Fruit fly (Drosophila melanogaster) whole organism, embryonic: ENCODE data around the gene RpL37A.

Experiments used
- B-H2 ChIP-seq: fragments of 200-800 bp; sonication (Bioruptor generic); optimal IDR thresholded peaks from 2 replicates; lab custom pipeline; 2018; ENCODE audit warnings: missing biosample characterization, mild to moderate bottlenecking, missing genetic modification characterization
- CG12071 ChIP-seq: fragments of 200-800 bp; sonication (Bioruptor generic); optimal IDR thresholded peaks from 3 replicates; lab custom pipeline; 2018; ENCODE audit warnings: missing biosample characterization, mild to moderate bottlenecking, missing genetic modification characterization
- CG12219 ChIP-seq: fragments of 200-800 bp; sonication (Bioruptor generic); optimal IDR thresholded peaks from 3 replicates; lab custom pipeline; 2018; ENCODE audit warnings: missing biosample characterization, mild to moderate bottlenecking, missing genetic modification characterization
- CG12769 ChIP-seq: fragments of 200-800 bp; sonication (Bioruptor generic); optimal IDR thresholded peaks from 2 replicates; lab custom pipeline; 2019; ENCODE audit warnings: missing biosample characterization, mild to moderate bottlenecking, missing genetic modification characterization, moderate library complexity
- CG13624 ChIP-seq: fragments of 200-800 bp; sonication (Bioruptor generic); optimal IDR thresholded peaks from 2 replicates; lab custom pipeline; 2016; ENCODE audit warnings: missing biosample characterization, missing genetic modification characterization
- CG15269 ChIP-seq: fragments of 200-800 bp; sonication (Bioruptor generic); optimal IDR thresholded peaks from 2 replicates; lab custom pipeline; 2018; ENCODE audit warnings: missing biosample characterization, mild to moderate bottlenecking, missing genetic modification characterization, moderate library complexity
- CG17359 ChIP-seq: fragments of 200-800 bp; sonication (Bioruptor generic); optimal IDR thresholded peaks from 3 replicates; lab custom pipeline; 2018; ENCODE audit warnings: missing biosample characterization, mild to moderate bottlenecking, missing genetic modification characterization, moderate library complexity
- CG2116 ChIP-seq: fragments of 200-800 bp; sonication (Bioruptor generic); optimal IDR thresholded peaks from 3 replicates; lab custom pipeline; 2018; ENCODE audit warnings: missing biosample characterization, mild to moderate bottlenecking, missing genetic modification characterization
- CG2889 ChIP-seq: fragments of 200-800 bp; sonication (Bioruptor generic); IDR thresholded peaks from 3 replicates; pipeline ENCODE4 v1.3.6; 2022; ENCODE audit warnings: missing biosample characterization, missing genetic modification characterization
- CG30403 ChIP-seq: fragments of 200-800 bp; sonication (Bioruptor generic); optimal IDR thresholded peaks from 3 replicates; lab custom pipeline; 2016; ENCODE audit warnings: missing biosample characterization, missing genetic modification characterization
- CG30431 ChIP-seq: fragments of 200-800 bp; sonication (Bioruptor generic); optimal IDR thresholded peaks from 2 replicates; lab custom pipeline; 2017; ENCODE audit warnings: missing biosample characterization, missing genetic modification characterization
- CG3407 ChIP-seq: fragments of 200-800 bp; sonication (Bioruptor generic); optimal IDR thresholded peaks from 2 replicates; lab custom pipeline; 2018; ENCODE audit warnings: missing biosample characterization, mild to moderate bottlenecking, missing genetic modification characterization
- CG3726 ChIP-seq: fragments of 200-800 bp; sonication (Bioruptor generic); IDR thresholded peaks from 3 replicates; pipeline ENCODE4, ENCODE4 v1.3.6; 2022; ENCODE audit warnings: missing biosample characterization, missing genetic modification characterization
- CG4730 ChIP-seq: fragments of 200-800 bp; sonication (Bioruptor generic); IDR thresholded peaks from 2 replicates; pipeline ENCODE4 v1.3.6; 2022; ENCODE audit warnings: missing biosample characterization, missing genetic modification characterization
- CG6254 ChIP-seq: fragments of 200-800 bp; sonication (Bioruptor generic); optimal IDR thresholded peaks from 3 replicates; lab custom pipeline; 2017; ENCODE audit warnings: mild to moderate bottlenecking, missing biosample characterization, missing genetic modification reagents, missing genetic modification characterization
- CoRest ChIP-seq: fragments of 200-800 bp; sonication (Bioruptor generic); optimal IDR thresholded peaks from 3 replicates; lab custom pipeline; 2018; ENCODE audit warnings: missing biosample characterization, mild to moderate bottlenecking, missing genetic modification characterization, moderate library complexity
- D19A ChIP-seq: fragments of 200-800 bp; optimal IDR thresholded peaks from 3 replicates; lab custom pipeline; 2019; ENCODE audit warnings: missing biosample characterization, mild to moderate bottlenecking, missing genetic modification characterization, moderate library complexity
- E2f1 ChIP-seq: fragments of 200-800 bp; sonication (Bioruptor generic); IDR thresholded peaks from 2 replicates; pipeline ENCODE4 v1.3.6; 2022; ENCODE audit warnings: missing biosample characterization, missing genetic modification characterization
- Elba2 ChIP-seq: fragments of 200-800 bp; sonication (Bioruptor generic); optimal IDR thresholded peaks from 3 replicates; lab custom pipeline; 2016; ENCODE audit warnings: missing biosample characterization, missing genetic modification characterization
- GATAe ChIP-seq: fragments of 200-800 bp; sonication (Bioruptor generic); conservative IDR thresholded peaks from 2 replicates; pipeline ENCODE4 v1.3.6; 2022; ENCODE audit warnings: missing biosample characterization, missing genetic modification characterization
- HLH4C ChIP-seq: fragments of 200-800 bp; sonication (Bioruptor generic); IDR thresholded peaks from 3 replicates; pipeline ENCODE4 v1.3.6; 2022; ENCODE audit warnings: missing biosample characterization, missing genetic modification characterization; ENCODE audit not compliant: partially characterized antibody
- Hr3 ChIP-seq: fragments of 200-800 bp; sonication (Bioruptor generic); optimal IDR thresholded peaks from 3 replicates; lab custom pipeline; 2016; ENCODE audit warnings: missing biosample characterization, missing genetic modification characterization
- Jarid2 ChIP-seq: fragments of 200-800 bp; sonication (Bioruptor generic); optimal IDR thresholded peaks from 3 replicates; lab custom pipeline; 2017; ENCODE audit warnings: mild to moderate bottlenecking, missing biosample characterization, missing genetic modification reagents, missing genetic modification characterization
- MESR4 ChIP-seq: fragments of 200-800 bp; sonication (Bioruptor generic); optimal IDR thresholded peaks from 2 replicates; lab custom pipeline; 2018; ENCODE audit warnings: missing biosample characterization, mild to moderate bottlenecking, missing genetic modification characterization, moderate library complexity
- Mad ChIP-seq: fragments of 200-800 bp; sonication (Bioruptor generic); optimal IDR thresholded peaks from 2 replicates; lab custom pipeline; 2016; ENCODE audit warnings: missing biosample characterization, missing genetic modification characterization
- Meics ChIP-seq: fragments of 200-800 bp; sonication (Bioruptor generic); optimal IDR thresholded peaks from 2 replicates; lab custom pipeline; 2017; ENCODE audit warnings: missing biosample characterization, mild to moderate bottlenecking, missing genetic modification characterization
- Ptx1 ChIP-seq: fragments of 200-800 bp; sonication (Bioruptor generic); IDR thresholded peaks from 2 replicates; pipeline ENCODE4 v1.3.6; 2022; ENCODE audit warnings: missing biosample characterization, missing genetic modification characterization
- Spps ChIP-seq: fragments of 200-800 bp; sonication (Bioruptor generic); optimal IDR thresholded peaks from 2 replicates; lab custom pipeline; 2018; ENCODE audit warnings: missing biosample characterization, mild to moderate bottlenecking, missing genetic modification characterization
- TFAM ChIP-seq: fragments of 200-800 bp; sonication (Bioruptor generic); optimal IDR thresholded peaks from 2 replicates; lab custom pipeline; 2017; ENCODE audit warnings: missing biosample characterization, missing genetic modification characterization, inconsistent platforms
- Tbp ChIP-seq: fragments of >200 bp; optimal IDR thresholded peaks from 2 replicates; lab custom pipeline; 2018; ENCODE audit warnings: missing biosample characterization, missing genetic modification characterization
- Xrp1 ChIP-seq: fragments of 200-800 bp; sonication (Bioruptor generic); IDR thresholded peaks from 2 replicates; pipeline ENCODE4 v1.3.6; 2022; ENCODE audit warnings: missing biosample characterization, missing genetic modification characterization
- abd-A ChIP-seq: fragments of 200-800 bp; sonication (Bioruptor generic); optimal IDR thresholded peaks from 3 replicates; lab custom pipeline; 2019; ENCODE audit warnings: missing biosample characterization, mild to moderate bottlenecking, missing genetic modification characterization, moderate library complexity
- ase ChIP-seq: fragments of 200-800 bp; sonication (Bioruptor generic); IDR thresholded peaks from 3 replicates; pipeline ENCODE4 v1.3.6; 2022; ENCODE audit warnings: missing biosample characterization, missing genetic modification characterization
- bbx ChIP-seq: fragments of 200-800 bp; sonication (Bioruptor generic); IDR thresholded peaks from 2 replicates; pipeline ENCODE4 v1.3.6; 2022; ENCODE audit warnings: missing biosample characterization, missing genetic modification characterization; ENCODE audit not compliant: partially characterized antibody
- cas ChIP-seq: fragments of 200-800 bp; sonication (Bioruptor generic); IDR thresholded peaks from 2 replicates; pipeline ENCODE4 v1.3.6; 2022; ENCODE audit warnings: missing biosample characterization, missing genetic modification characterization
- crol ChIP-seq: fragments of 200-800 bp; sonication (Bioruptor generic); IDR thresholded peaks from 2 replicates; pipeline ENCODE4 v1.3.6; 2022; ENCODE audit warnings: missing biosample characterization, missing genetic modification characterization
- dpn ChIP-seq, 2 experiments: fragments of 200-800 bp; sonication (Bioruptor generic); optimal IDR thresholded peaks; 3 replicates each; lab custom pipeline; 2016; ENCODE audit warnings: missing biosample characterization in 2 of 2, missing genetic modification characterization in 2 of 2
- gcm ChIP-seq: fragments of 200-800 bp; sonication (Bioruptor generic); optimal IDR thresholded peaks from 2 replicates; lab custom pipeline; 2019; ENCODE audit warnings: missing biosample characterization, mild to moderate bottlenecking, missing genetic modification characterization, moderate library complexity
- ham ChIP-seq: fragments of 200-800 bp; sonication (Bioruptor generic); IDR thresholded peaks from 2 replicates; pipeline ENCODE4 v1.3.6; 2022; ENCODE audit warnings: missing biosample characterization, missing genetic modification characterization
- hkb ChIP-seq, 2 experiments: fragments of 200-800 bp in 1 of 2; fragments of >200 bp in 1 of 2; sonication (Bioruptor generic) in 1 of 2; IDR thresholded peaks in 1 of 2; optimal IDR thresholded peaks in 1 of 2; 2 replicates each; pipeline versions ENCODE4 v1.3.6 to Lab custom; 2017 to 2022; ENCODE audit warnings: missing biosample characterization in 1 of 2, missing genetic modification characterization in 1 of 2
- pros ChIP-seq: fragments of 200-800 bp; sonication (Bioruptor generic); optimal IDR thresholded peaks from 3 replicates; lab custom pipeline; 2019; ENCODE audit warnings: missing biosample characterization, mild to moderate bottlenecking, missing genetic modification characterization, moderate library complexity
- sens-2 ChIP-seq: fragments of 200-800 bp; sonication (Bioruptor generic); IDR thresholded peaks from 2 replicates; pipeline ENCODE4 v1.3.6; 2022; ENCODE audit warnings: missing biosample characterization, missing genetic modification characterization
- slbo ChIP-seq: fragments of 200-800 bp; sonication (Bioruptor generic); IDR thresholded peaks from 2 replicates; pipeline ENCODE4 v1.3.6; 2022; ENCODE audit warnings: missing biosample characterization, missing genetic modification characterization
- so ChIP-seq: fragments of 200-800 bp; sonication (Bioruptor generic); IDR thresholded peaks from 3 replicates; pipeline ENCODE4 v1.3.6; 2022; ENCODE audit warnings: missing biosample characterization, missing genetic modification characterization
- tll ChIP-seq, 2 experiments: fragments of 200-800 bp in 1 of 2; fragments of >200 bp in 1 of 2; sonication (Bioruptor generic) in 1 of 2; optimal IDR thresholded peaks; 2 replicates each; lab custom pipeline; 2017 to 2019; ENCODE audit warnings: missing biosample characterization in 2 of 2, missing genetic modification characterization in 2 of 2, mild to moderate bottlenecking in 1 of 2, moderate library complexity in 1 of 2
- tx ChIP-seq: fragments of 200-800 bp; sonication (Bioruptor generic); optimal IDR thresholded peaks from 2 replicates; lab custom pipeline; 2016; ENCODE audit warnings: missing biosample characterization, missing genetic modification characterization
- wor ChIP-seq: fragments of 200-800 bp; sonication (Bioruptor generic); IDR thresholded peaks from 2 replicates; pipeline ENCODE4 v1.3.6; 2022; ENCODE audit warnings: missing biosample characterization, missing genetic modification characterization
- zen2 ChIP-seq: fragments of 200-800 bp; sonication (Bioruptor generic); IDR thresholded peaks from 3 replicates; pipeline ENCODE4 v1.3.6; 2022; ENCODE audit warnings: missing biosample characterization, missing genetic modification characterization; ENCODE audit not compliant: partially characterized antibody
- zf30C ChIP-seq: fragments of 200-800 bp; sonication (Bioruptor generic); optimal IDR thresholded peaks from 3 replicates; lab custom pipeline; 2018; ENCODE audit warnings: missing biosample characterization, mild to moderate bottlenecking, missing genetic modification characterization

RpL37A gene

DNA sequence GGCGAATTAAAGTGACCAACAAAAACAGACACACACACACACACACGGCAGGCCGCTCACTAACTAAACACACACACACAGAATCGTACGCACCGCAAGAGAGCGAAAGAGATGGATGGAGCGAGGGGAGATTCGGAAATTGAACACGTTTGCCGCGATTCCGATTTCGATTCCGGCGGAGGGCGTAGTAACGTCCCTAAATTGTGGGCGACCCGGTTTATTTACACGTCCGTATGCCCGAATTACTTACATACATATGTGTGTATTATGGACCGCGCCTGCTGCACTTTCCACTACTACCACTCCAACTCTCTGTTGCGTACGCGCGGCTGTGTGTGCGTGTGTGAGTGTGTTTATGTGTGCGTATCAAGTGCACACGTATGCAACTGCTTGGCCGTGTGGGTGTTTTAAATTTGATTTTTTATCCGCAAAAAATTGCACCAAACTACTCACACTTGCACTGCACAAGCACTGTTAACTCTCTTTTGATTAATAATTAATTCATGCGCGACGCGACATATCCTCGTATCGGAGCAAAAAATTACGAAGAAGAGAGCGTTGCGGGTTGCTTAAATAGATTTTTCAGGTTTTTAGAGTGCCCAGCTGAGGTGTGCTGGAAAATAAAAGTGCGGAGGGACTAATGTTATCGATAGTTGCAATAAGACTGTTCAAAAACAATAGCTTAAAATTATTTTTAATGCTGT is 22.4 kb downstream of the RpL37A start, which contains the start of gene Pgant5 (continued):
- peak in 1 of 2 experiments; percentile 9 for TF ChIP-seq dpn (GFP tag; optimal IDR thresholded peaks at IDR 0.05; lab: Kevin White, UChicago)
- no peak for TF ChIP-seq Meics (GFP tag; lab: Kevin White, UChicago)
- no peak for TF ChIP-seq CG12219 (GFP tag; lab: Kevin White, UChicago)
- TF ChIP-seq CG17359 (tag; lab: Kevin White, UChicago), result no peak
- TF ChIP-seq B-H2 (GFP tag; lab: Kevin White, UChicago), result no peak
- TF ChIP-seq MESR4, result peak; percentile 82
- peak; percentile 46; the same call in 1 of the 2 replicates for TF ChIP-seq bbx (GFP tag; lab: Robert Waterston, UW)
- no peak for TF ChIP-seq CG3726
- peak; percentile 5 for TF ChIP-seq CG30403 (GFP tag; lab: Kevin White, UChicago)
- no peak for TF ChIP-seq ase (GFP tag; lab: Robert Waterston, UW)
- TF ChIP-seq Jarid2 (GFP tag; lab: Kevin White, UChicago), result peak; percentile 90
- no peak for TF ChIP-seq TFAM (GFP tag; lab: Kevin White, UChicago)
- peak; percentile 64 for TF ChIP-seq Elba2 (GFP tag; lab: Kevin White, UChicago)
- TF ChIP-seq sens-2 (GFP tag; lab: Robert Waterston, UW), result no peak
- no peak for TF ChIP-seq HLH4C (GFP tag; lab: Robert Waterston, UW)
- no peak for TF ChIP-seq CG2116 (GFP tag; lab: Kevin White, UChicago)
- TF ChIP-seq zf30C (GFP tag; lab: Kevin White, UChicago), result no peak
- TF ChIP-seq CG15269, result no peak
- TF ChIP-seq abd-A (tag; lab: Kevin White, UChicago), result peak; percentile 43
- no peak for TF ChIP-seq tll (GFP tag; optimal IDR thresholded peaks at IDR 0.05; lab: Kevin White, UChicago)
- TF ChIP-seq Spps (tag; lab: Kevin White, UChicago), result no peak
- TF ChIP-seq Xrp1, result no peak
- TF ChIP-seq CG12071, result no peak
- TF ChIP-seq CG4730, result no peak
- TF ChIP-seq Tbp (GFP tag; lab: Kevin White, UChicago), result peak; percentile 26
- no peak for TF ChIP-seq CG30431
- no peak for TF ChIP-seq GATAe (GFP tag; lab: Robert Waterston, UW)
- no peak for TF ChIP-seq Mad (GFP tag; lab: Kevin White, UChicago)
- no peak for TF ChIP-seq CG3407 (GFP tag; lab: Kevin White, UChicago)
- TF ChIP-seq CoRest, result no peak
- no peak for TF ChIP-seq D19A (tag; lab: Kevin White, UChicago)
- no peak for TF ChIP-seq pros (GFP tag; lab: Kevin White, UChicago)
- TF ChIP-seq wor (GFP tag; lab: Robert Waterston, UW), result no peak
- peak; percentile 55 for TF ChIP-seq gcm (GFP tag; lab: Kevin White, UChicago)
- peak; percentile 98 for TF ChIP-seq hkb (optimal IDR thresholded peaks at IDR 0.05; lab: Kevin White, UChicago)
- TF ChIP-seq hkb (GFP tag; IDR thresholded peaks at IDR 0.05; lab: Robert Waterston, UW), result no peak
- TF ChIP-seq CG6254, result no peak
- TF ChIP-seq ham (GFP tag; lab: Robert Waterston, UW), result no peak
- TF ChIP-seq tx (GFP tag; lab: Kevin White, UChicago), result peak; percentile 3
- no peak for TF ChIP-seq cas
- TF ChIP-seq slbo (GFP tag; lab: Robert Waterston, UW), result no peak
- TF ChIP-seq CG12769 (tag; lab: Kevin White, UChicago), result peak; percentile 33
- no peak for TF ChIP-seq CG13624 (GFP tag; lab: Kevin White, UChicago)
- TF ChIP-seq Hr3 (GFP tag; lab: Kevin White, UChicago), result no peak
- peak; percentile 36; the same call in 1 of the 3 replicates for TF ChIP-seq zen2 (GFP tag; lab: Robert Waterston, UW)
- TF ChIP-seq CG2889 (GFP tag; lab: Robert Waterston, UW), result no peak
- TF ChIP-seq so (GFP tag; lab: Robert Waterston, UW), result no peak
- no peak for TF ChIP-seq E2f1
- peak; percentile 56 for TF ChIP-seq crol (GFP tag; lab: Robert Waterston, UW)
- no peak for TF ChIP-seq Ptx1
